Worm (Caenorhabditis elegans): ENCODE measurements around the gene R107.2.

ce11 chrIII:9023601-9024000 is 22.1 kb downstream of the R107.2 start:
- TF ChIP-seq C04F5.9 (tag; optimal IDR thresholded peaks at IDR 0.05) (no peak), ces-1 (GFP tag; optimal IDR thresholded peaks at IDR 0.05) (no peak)

Measured in whole organism, L1 larva.